Worm (Caenorhabditis elegans) whole organism, mixed stage, embryonic: ENCODE measurements around the gene nifk-1.

Source experiments
- M03D4.4 ChIP-seq: sonication (generic microtip); optimal IDR thresholded peaks from 2 replicates; lab custom pipeline; 2017; ENCODE audit warnings: mild to moderate bottlenecking, missing genetic modification characterization, missing compliant biosample characterization
- bed-3 ChIP-seq: fragments of 200-800 bp; sonication (Bioruptor generic); optimal IDR thresholded peaks from 3 replicates; lab custom pipeline; 2018; ENCODE audit warnings: mild to moderate bottlenecking, missing genetic modification characterization, moderate library complexity, missing compliant biosample characterization
- blmp-1 ChIP-seq: fragments of 150-350 bp; optimal IDR thresholded peaks from 2 replicates; lab custom pipeline; 2014; ENCODE audit warnings: missing biosample characterization, missing genetic modification characterization
- ceh-39 ChIP-seq: fragments of 150-350 bp; optimal IDR thresholded peaks from 2 replicates; lab custom pipeline; 2014; ENCODE audit warnings: missing biosample characterization, missing genetic modification characterization
- ceh-43 ChIP-seq: fragments of 200-800 bp; sonication (Bioruptor generic); optimal IDR thresholded peaks from 2 replicates; lab custom pipeline; 2018; ENCODE audit warnings: mild to moderate bottlenecking, missing genetic modification characterization, moderate library complexity, missing compliant biosample characterization
- ceh-83 ChIP-seq: fragments of 200-800 bp; sonication (Bioruptor generic); optimal IDR thresholded peaks from 2 replicates; lab custom pipeline; 2018; ENCODE audit warnings: mild to moderate bottlenecking, missing genetic modification characterization, missing compliant biosample characterization
- ces-1 ChIP-seq: fragments of 150-350 bp; optimal IDR thresholded peaks from 2 replicates; lab custom pipeline; 2014; ENCODE audit warnings: missing biosample characterization, missing genetic modification reagents, missing genetic modification characterization
- cnd-1 ChIP-seq: fragments of 200-800 bp; sonication (Bioruptor generic); optimal IDR thresholded peaks from 2 replicates; lab custom pipeline; 2018; ENCODE audit warnings: mild to moderate bottlenecking, missing genetic modification characterization, missing compliant biosample characterization
- drap-1 ChIP-seq: fragments of 200-800 bp; sonication (Bioruptor generic); optimal IDR thresholded peaks from 3 replicates; lab custom pipeline; 2018; ENCODE audit warnings: mild to moderate bottlenecking, missing genetic modification characterization, missing compliant biosample characterization
- elt-1 ChIP-seq: sonication (generic microtip); optimal IDR thresholded peaks from 2 replicates; lab custom pipeline; 2017; ENCODE audit warnings: missing genetic modification characterization, mild to moderate bottlenecking, missing compliant biosample characterization, antibody characterized with exemption, moderate library complexity, borderline replicate concordance; ENCODE audit not compliant: insufficient read depth
- elt-3 ChIP-seq: fragments of 150-350 bp; optimal IDR thresholded peaks from 2 replicates; lab custom pipeline; 2014; ENCODE audit warnings: missing biosample characterization, missing genetic modification characterization
- flh-1 ChIP-seq: fragments of 200-800 bp; sonication (Bioruptor generic); optimal IDR thresholded peaks from 2 replicates; lab custom pipeline; 2018; ENCODE audit warnings: mild to moderate bottlenecking, missing genetic modification characterization, moderate library complexity, missing compliant biosample characterization
- ham-2 ChIP-seq: fragments of 200-800 bp; sonication (Bioruptor generic); optimal IDR thresholded peaks from 2 replicates; lab custom pipeline; 2018; ENCODE audit warnings: mild to moderate bottlenecking, missing genetic modification characterization, missing compliant biosample characterization
- hlh-1 ChIP-seq: fragments of 150-350 bp; optimal IDR thresholded peaks from 2 replicates; lab custom pipeline; 2014; ENCODE audit warnings: missing biosample characterization, missing genetic modification reagents, missing genetic modification characterization
- lin-13 ChIP-seq: fragments of 150-350 bp; optimal IDR thresholded peaks from 2 replicates; lab custom pipeline; 2014; ENCODE audit warnings: missing biosample characterization, missing genetic modification characterization
- lin-32 ChIP-seq: fragments of 200-800 bp; sonication (Bioruptor generic); optimal IDR thresholded peaks from 2 replicates; lab custom pipeline; 2018; ENCODE audit warnings: mild to moderate bottlenecking, missing genetic modification characterization, missing compliant biosample characterization
- lsy-2 ChIP-seq: fragments of 150-350 bp; optimal IDR thresholded peaks from 2 replicates; lab custom pipeline; 2014; ENCODE audit warnings: missing biosample characterization, missing genetic modification characterization
- mab-5 ChIP-seq: fragments of 150-350 bp; optimal IDR thresholded peaks from 2 replicates; lab custom pipeline; 2014; ENCODE audit warnings: missing biosample characterization, missing genetic modification characterization
- mep-1 ChIP-seq: fragments of 150-350 bp; optimal IDR thresholded peaks from 2 replicates; lab custom pipeline; 2017; ENCODE audit warnings: missing biosample characterization, missing genetic modification reagents, missing genetic modification characterization, inconsistent platforms
- mls-2 ChIP-seq: sonication (generic microtip); optimal IDR thresholded peaks from 2 replicates; lab custom pipeline; 2016; ENCODE audit warnings: mild to moderate bottlenecking, missing genetic modification characterization, moderate library complexity, missing compliant biosample characterization
- nhr-12 ChIP-seq: fragments of 150-350 bp; optimal IDR thresholded peaks from 2 replicates; lab custom pipeline; 2014; ENCODE audit warnings: missing biosample characterization, missing genetic modification characterization
- nhr-2 ChIP-seq: fragments of 150-350 bp; optimal IDR thresholded peaks from 2 replicates; lab custom pipeline; 2014; ENCODE audit warnings: missing biosample characterization, missing genetic modification characterization
- nhr-237 ChIP-seq: fragments of 150-350 bp; optimal IDR thresholded peaks from 2 replicates; lab custom pipeline; 2014; ENCODE audit warnings: missing biosample characterization, missing genetic modification characterization
- nhr-28 ChIP-seq: fragments of 150-350 bp; optimal IDR thresholded peaks from 2 replicates; lab custom pipeline; 2014; ENCODE audit warnings: missing biosample characterization, missing genetic modification characterization
- nhr-76 ChIP-seq: sonication (generic microtip); optimal IDR thresholded peaks from 2 replicates; lab custom pipeline; 2017; ENCODE audit warnings: missing biosample characterization, missing genetic modification characterization
- sem-2 ChIP-seq: fragments of 200-800 bp; sonication (Bioruptor generic); optimal IDR thresholded peaks from 2 replicates; lab custom pipeline; 2018; ENCODE audit warnings: mild to moderate bottlenecking, missing genetic modification characterization, missing compliant biosample characterization
- snpc-4 ChIP-seq: fragments of 150-350 bp; optimal IDR thresholded peaks from 2 replicates; lab custom pipeline; 2014; ENCODE audit warnings: missing biosample characterization, missing genetic modification characterization
- sptf-1 ChIP-seq: sonication (generic microtip); optimal IDR thresholded peaks from 2 replicates; lab custom pipeline; 2017; ENCODE audit warnings: mild to moderate bottlenecking, missing genetic modification characterization, moderate library complexity, missing compliant biosample characterization
- tbx-8 ChIP-seq: fragments of 200-800 bp; sonication (Bioruptor generic); optimal IDR thresholded peaks from 2 replicates; lab custom pipeline; 2018; ENCODE audit warnings: mild to moderate bottlenecking, missing genetic modification characterization, moderate library complexity, missing compliant biosample characterization
- unc-120 ChIP-seq: sonication (generic microtip); optimal IDR thresholded peaks from 2 replicates; lab custom pipeline; 2017; ENCODE audit warnings: missing genetic modification characterization, missing compliant biosample characterization; ENCODE audit not compliant: poor library complexity, severe bottlenecking
- unc-39 ChIP-seq: fragments of 150-350 bp; optimal IDR thresholded peaks from 2 replicates; lab custom pipeline; 2014; ENCODE audit warnings: missing biosample characterization, missing genetic modification characterization
- unc-62 ChIP-seq: fragments of 150-350 bp; optimal IDR thresholded peaks from 2 replicates; lab custom pipeline; 2014; ENCODE audit warnings: missing biosample characterization, missing genetic modification reagents, missing genetic modification characterization
- zip-8 ChIP-seq: fragments of 150-350 bp; optimal IDR thresholded peaks from 2 replicates; lab custom pipeline; 2014; ENCODE audit warnings: missing biosample characterization, missing genetic modification characterization
- ztf-11 ChIP-seq: fragments of 150-350 bp; optimal IDR thresholded peaks from 2 replicates; lab custom pipeline; 2014; ENCODE audit warnings: missing biosample characterization, missing genetic modification characterization

Gene nifk-1

DNA sequence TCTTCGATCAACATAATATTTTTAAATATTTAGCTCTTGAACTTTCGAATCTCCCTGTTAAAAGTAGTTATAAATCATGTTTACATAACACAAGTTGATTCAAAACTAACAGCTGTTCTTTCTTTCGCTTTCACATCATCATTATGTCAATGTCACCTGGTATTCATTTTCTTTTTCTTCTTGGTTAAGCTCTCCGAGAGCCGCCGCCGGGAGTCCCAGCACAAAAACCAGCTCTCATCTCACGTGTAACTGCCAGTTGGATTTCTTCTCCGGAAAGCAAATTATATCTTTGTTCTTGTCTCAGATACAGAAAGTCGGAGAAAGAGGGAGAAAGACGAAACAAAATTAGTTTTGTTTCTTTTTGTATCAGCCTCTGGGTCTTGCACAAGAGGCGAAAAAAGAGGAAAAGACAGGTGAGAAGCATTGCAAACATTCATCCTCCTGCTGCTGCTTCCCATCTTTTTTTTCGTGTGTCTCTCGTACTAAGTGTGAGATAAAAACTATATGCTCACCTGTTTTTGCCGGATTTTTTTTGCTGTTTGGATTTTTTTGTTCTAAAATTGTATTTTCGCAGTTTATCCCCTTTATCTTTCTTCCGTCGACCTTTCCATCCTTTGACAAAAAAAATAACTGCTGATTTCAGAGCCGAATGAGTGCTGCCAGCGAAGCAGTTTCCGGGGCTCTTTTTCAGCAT, 38.3 kb upstream of the nifk-1 start, which contains the start of gene F17C8.3:
Gene F17C8.3, plus strand, starts transcription at position 644 of the 694 bp plus-strand sequence.
- TF ChIP-seq ces-1 (no peak), ztf-11 (no peak), flh-1 (GFP tag; lab: Kevin White, UChicago) (no peak), cnd-1 (tag; lab: Kevin White, UChicago) (no peak), nhr-237 (tag; lab: Kevin White, UChicago) (no peak), blmp-1 (tag; lab: Kevin White, UChicago) (no peak), ceh-83 (GFP tag; lab: Kevin White, UChicago) (no peak), hlh-1 (tag; lab: Kevin White, UChicago) (peak; percentile 69), lsy-2 (tag; lab: Kevin White, UChicago) (no peak), sem-2 (no peak), unc-120 (tag; lab: Kevin White, UChicago) (peak; percentile 26), ham-2 (no peak), drap-1 (GFP tag; lab: Kevin White, UChicago) (no peak), unc-39 (tag; lab: Kevin White, UChicago) (no peak), elt-1 (tag; lab: Kevin White, UChicago) (no peak), nhr-76 (tag; lab: Kevin White, UChicago) (no peak)

DNA sequence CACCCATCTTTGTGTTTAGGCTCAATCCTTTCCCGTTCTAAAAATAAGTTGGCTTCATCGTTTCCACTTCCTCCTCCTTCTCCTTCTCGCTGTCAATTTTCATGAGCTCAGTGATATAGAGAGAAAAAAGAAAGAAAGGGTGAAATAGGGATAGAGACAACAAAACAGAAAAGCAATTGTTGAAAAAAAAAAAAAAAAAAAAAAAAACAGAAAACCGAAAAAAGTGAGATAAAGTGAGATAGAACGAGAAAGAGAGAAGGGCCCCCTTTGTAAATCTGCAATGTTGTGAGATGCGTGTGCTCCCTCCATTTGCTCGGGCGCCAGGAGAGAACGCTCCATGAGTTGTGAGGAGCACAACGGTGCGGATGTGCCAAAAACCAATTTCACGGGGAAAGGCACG, 30.8 kb upstream of the nifk-1 start:
- TF ChIP-seq tbx-8 (GFP tag; lab: Kevin White, UChicago) (no peak), unc-120 (tag; lab: Kevin White, UChicago) (no peak), blmp-1 (tag; lab: Kevin White, UChicago) (no peak), nhr-12 (no peak), ceh-43 (GFP tag; lab: Kevin White, UChicago) (no peak), mep-1 (no peak), nhr-28 (tag; lab: Kevin White, UChicago) (no peak), drap-1 (GFP tag; lab: Kevin White, UChicago) (no peak), lin-32 (GFP tag; lab: Kevin White, UChicago) (no peak), sptf-1 (tag; lab: Kevin White, UChicago) (no peak), M03D4.4 (tag; lab: Kevin White, UChicago) (no peak), lin-13 (tag; lab: Kevin White, UChicago) (no peak), ceh-83 (GFP tag; lab: Kevin White, UChicago) (no peak), nhr-237 (tag; lab: Kevin White, UChicago) (no peak), bed-3 (GFP tag; lab: Kevin White, UChicago) (no peak), unc-62 (no peak)

- TF ChIP-seq blmp-1 (tag; lab: Kevin White, UChicago) = peak; percentile 12
- TF ChIP-seq nhr-237 (tag; lab: Kevin White, UChicago) = peak; percentile 67
- peak; percentile 30 for TF ChIP-seq cnd-1 (tag; lab: Kevin White, UChicago)
- peak; percentile 92 for TF ChIP-seq ces-1
- peak; percentile 69 for TF ChIP-seq mep-1
- TF ChIP-seq zip-8 (tag; lab: Kevin White, UChicago) = no peak
- TF ChIP-seq unc-120 (tag; lab: Kevin White, UChicago) = peak; percentile 69
- TF ChIP-seq ham-2 = peak; percentile 43
- no peak for TF ChIP-seq snpc-4 (tag; lab: Kevin White, UChicago)
- TF ChIP-seq lsy-2 (tag; lab: Kevin White, UChicago) = peak; percentile 22
- TF ChIP-seq nhr-12 = no peak
- TF ChIP-seq tbx-8 (GFP tag; lab: Kevin White, UChicago) = no peak
- TF ChIP-seq nhr-28 (tag; lab: Kevin White, UChicago) = no peak
- TF ChIP-seq ceh-43 (GFP tag; lab: Kevin White, UChicago) = no peak
- TF ChIP-seq elt-3 = no peak
- TF ChIP-seq sem-2 = no peak
- peak; percentile 81 for TF ChIP-seq hlh-1 (tag; lab: Kevin White, UChicago)
- TF ChIP-seq ceh-39 (tag; lab: Kevin White, UChicago) = no peak
- TF ChIP-seq nhr-2 (tag; lab: Kevin White, UChicago) = no peak
- peak; percentile 55 for TF ChIP-seq sptf-1 (tag; lab: Kevin White, UChicago)
- TF ChIP-seq unc-62 = peak; percentile 33
- no peak for TF ChIP-seq mab-5 (tag; lab: Kevin White, UChicago)
- no peak for TF ChIP-seq ceh-83 (GFP tag; lab: Kevin White, UChicago)
- peak; percentile 62 for TF ChIP-seq mls-2 (tag; lab: Kevin White, UChicago)
- TF ChIP-seq drap-1 (GFP tag; lab: Kevin White, UChicago) = no peak
Measured at ce11 chrIII:4721750-4722149, 28.6 kb upstream of the nifk-1 start, which contains the start of gene acy-1. Gene acy-1 (plus strand): TSS chrIII:4722095.
